Worm (Caenorhabditis elegans) whole organism, midembryonic: ENCODE results near the gene dhs-29.

ENCODE experiments used
- T22C8.4 ChIP-seq: fragments of 200-800 bp; sonication (Bioruptor generic); IDR thresholded peaks from 2 replicates; pipeline ENCODE4 v1.3.6; 2022; ENCODE audit warnings: missing genetic modification characterization, missing compliant biosample characterization
- cog-1 ChIP-seq: sonication (generic microtip); optimal IDR thresholded peaks from 2 replicates; lab custom pipeline; 2016; ENCODE audit warnings: missing genetic modification characterization, missing compliant biosample characterization
- flt-1 ChIP-seq: fragments of 200-800 bp; sonication (Bioruptor generic); IDR thresholded peaks from 2 replicates; pipeline ENCODE4 v1.3.6; 2022; ENCODE audit warnings: missing genetic modification characterization, missing compliant biosample characterization
- klf-2 ChIP-seq: fragments of 200-800 bp; sonication (Bioruptor generic); conservative IDR thresholded peaks from 2 replicates; pipeline ENCODE4 v1.3.6; 2022; ENCODE audit warnings: missing genetic modification reagents, missing genetic modification characterization, missing compliant biosample characterization
- tab-1 ChIP-seq: fragments of 200-800 bp; sonication (Bioruptor generic); IDR thresholded peaks from 2 replicates; pipeline ENCODE4 v1.3.6; 2022; ENCODE audit warnings: missing genetic modification characterization, missing compliant biosample characterization
- ztf-29 ChIP-seq: fragments of 200-800 bp; sonication (Bioruptor generic); IDR thresholded peaks from 2 replicates; pipeline ENCODE4 v1.3.6; 2022; ENCODE audit warnings: missing genetic modification reagents, missing genetic modification characterization, missing compliant biosample characterization

DNA sequence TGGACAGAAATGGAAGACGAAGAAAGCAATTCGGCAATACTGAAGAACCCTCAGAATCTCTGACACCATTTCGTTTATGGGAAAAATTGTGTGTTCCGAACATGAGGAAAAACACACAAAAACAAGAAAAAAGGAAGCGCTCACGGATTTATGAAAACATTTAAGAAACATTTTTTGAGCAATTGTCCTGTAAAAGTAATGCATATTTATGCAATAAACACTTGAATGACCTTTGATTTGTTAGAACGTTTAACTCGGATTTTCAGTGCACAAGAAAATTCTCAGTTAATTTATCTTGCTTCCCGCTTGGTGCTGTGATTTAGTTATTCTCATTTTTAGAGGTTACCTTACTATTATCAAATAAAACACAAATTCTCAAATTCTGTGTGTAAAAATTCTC lies 39.1 kb upstream of the dhs-29 start:
- no peak for TF ChIP-seq ztf-29 (GFP tag; lab: Robert Waterston, UW)
- no peak for TF ChIP-seq tab-1 (GFP tag; lab: Robert Waterston, UW)
- TF ChIP-seq cog-1 (tag; lab: Kevin White, UChicago) = no peak
- TF ChIP-seq flt-1 (GFP tag; lab: Robert Waterston, UW) = no peak
- no peak for TF ChIP-seq klf-2 (GFP tag; lab: Robert Waterston, UW)
- no peak for TF ChIP-seq T22C8.4 (GFP tag; lab: Robert Waterston, UW)
